Fruit fly (Drosophila melanogaster): Measurements from ENCODE around the gene ome.

ome gene

dm6 chr3L:14757464-14758384 is 85.1 kb downstream of the ome start, which contains the start of gene CG42507 (continued):
- TF ChIP-seq CG31388 (GFP tag; optimal IDR thresholded peaks at IDR 0.05) (no peak), CG9876 (GFP tag; optimal IDR thresholded peaks at IDR 0.05) (no peak), ato (GFP tag; IDR thresholded peaks at IDR 0.05; ENCODE audit: partially characterized antibody) (no peak), ATbp (GFP tag; optimal IDR thresholded peaks at IDR 0.05) (peak; percentile 33), CG6765 (GFP tag; optimal IDR thresholded peaks at IDR 0.05) (peak; percentile 48), CG9437 (GFP tag; optimal IDR thresholded peaks at IDR 0.05) (no peak), Dip3 (GFP tag; optimal IDR thresholded peaks at IDR 0.05) (peak; percentile 3), ac (GFP tag; optimal IDR thresholded peaks at IDR 0.05) (peak; percentile 66), mam (GFP tag; optimal IDR thresholded peaks at IDR 0.05) (no peak), CG2129 (GFP tag; IDR thresholded peaks at IDR 0.05; ENCODE audit: partially characterized antibody) (no peak), wdn (GFP tag; IDR thresholded peaks at IDR 0.05) (peak; percentile 85; the same call in 1 of the 2 replicates), CG31365 (tag; optimal IDR thresholded peaks at IDR 0.05) (peak; percentile 52), Hr39 (optimal IDR thresholded peaks at IDR 0.05) (no peak), Bgb (GFP tag; IDR thresholded peaks at IDR 0.05; ENCODE audit: partially characterized antibody) (0 out of 2 replicates have a peak, but pooled peaks have one; percentile 21), BEAF-32 (GFP tag; optimal IDR thresholded peaks at IDR 0.05) (peak; percentile 25), twi (tag; optimal IDR thresholded peaks at IDR 0.05) (peak; percentile 91), amos (GFP tag; IDR thresholded peaks at IDR 0.05; ENCODE audit: partially characterized antibody) (no peak; the same call in 1 of the 2 replicates), CG14441 (GFP tag; IDR thresholded peaks at IDR 0.05) (0 out of 2 replicates have a peak, but pooled peaks have one; percentile 9), toy (GFP tag; IDR thresholded peaks at IDR 0.05) (no peak), CG12659 (GFP tag; optimal IDR thresholded peaks at IDR 0.05) (peak; percentile 32), ems (GFP tag; optimal IDR thresholded peaks at IDR 0.05) (peak; percentile 46), CG34224 (GFP tag; IDR thresholded peaks at IDR 0.05; ENCODE audit: partially characterized antibody) (peak; percentile 74), dm (GFP tag; optimal IDR thresholded peaks at IDR 0.05) (peak; percentile 33), CG12236 (GFP tag; optimal IDR thresholded peaks at IDR 0.05) (no peak), Lim3 (GFP tag; IDR thresholded peaks at IDR 0.05) (no peak), hbn (GFP tag; IDR thresholded peaks at IDR 0.05; ENCODE audit: partially characterized antibody) (peak; percentile 51), B-H2 (GFP tag; optimal IDR thresholded peaks at IDR 0.05) (peak; percentile 83), CG8290 (GFP tag; optimal IDR thresholded peaks at IDR 0.05) (peak; percentile 20), CG8290 (tag; optimal IDR thresholded peaks at IDR 0.05) (peak; percentile 54 to 70), NK7.1 (GFP tag; optimal IDR thresholded peaks at IDR 0.05) (no peak), CG3065 (GFP tag; optimal IDR thresholded peaks at IDR 0.05) (no peak), Scr (GFP tag; IDR thresholded peaks at IDR 0.05; ENCODE audit: partially characterized antibody) (peak; percentile 45), sens-2 (GFP tag; IDR thresholded peaks at IDR 0.05) (no peak), emc (GFP tag; optimal IDR thresholded peaks at IDR 0.05) (no peak), CG17328 (GFP tag; IDR thresholded peaks at IDR 0.05) (no peak), Nf-YC (tag; optimal IDR thresholded peaks at IDR 0.05) (peak; percentile 12), CG3163 (GFP tag; optimal IDR thresholded peaks at IDR 0.05) (peak; percentile 91), lmd (GFP tag; IDR thresholded peaks at IDR 0.05) (no peak; the same call in 1 of the 2 replicates), D19B (GFP tag; optimal IDR thresholded peaks at IDR 0.05) (no peak), Max (GFP tag; optimal IDR thresholded peaks at IDR 0.05) (no peak), Hmr (GFP tag; optimal IDR thresholded peaks at IDR 0.05) (peak; percentile 49), sug (tag; optimal IDR thresholded peaks at IDR 0.05) (peak; percentile 84), ftz-f1 (GFP tag; optimal IDR thresholded peaks at IDR 0.05) (peak; percentile 75), chn (GFP tag; optimal IDR thresholded peaks at IDR 0.05) (peak; percentile 21), CG10543 (GFP tag; optimal IDR thresholded peaks at IDR 0.05) (peak; percentile 87), CG10565 (GFP tag; optimal IDR thresholded peaks at IDR 0.05) (no peak), prd (optimal IDR thresholded peaks at IDR 0.05) (no peak), prd (GFP tag; IDR thresholded peaks at IDR 0.05) (no peak), CG6254 (GFP tag; optimal IDR thresholded peaks at IDR 0.05) (peak; percentile 45)

Measured in whole organism, embryonic.